Fruit fly (Drosophila melanogaster) whole organism, embryonic: ENCODE measurements around the gene Ac76E.

Experiments
- ATbp ChIP-seq: fragments of 200-800 bp; sonication (Bioruptor generic); optimal IDR thresholded peaks from 2 replicates; lab custom pipeline; 2017; ENCODE audit warnings: missing biosample characterization, mild to moderate bottlenecking, missing genetic modification characterization, missing genetic modification reagents
- Abd-B ChIP-seq: fragments of 200-800 bp; sonication (Bioruptor generic); optimal IDR thresholded peaks from 2 replicates; lab custom pipeline; 2018; ENCODE audit warnings: missing biosample characterization, mild to moderate bottlenecking, missing genetic modification characterization, moderate library complexity
- Ada2b ChIP-seq: fragments of 200-800 bp; sonication (Bioruptor generic); IDR thresholded peaks from 2 replicates; pipeline ENCODE4 v1.3.6; 2022; ENCODE audit warnings: missing biosample characterization, missing genetic modification characterization
- CG11456 ChIP-seq: fragments of 200-800 bp; sonication (Bioruptor generic); IDR thresholded peaks from 3 replicates; pipeline ENCODE4 v1.3.6; 2022; ENCODE audit warnings: missing biosample characterization, missing genetic modification characterization
- CG12236 ChIP-seq: fragments of 200-800 bp; sonication (Bioruptor generic); optimal IDR thresholded peaks from 2 replicates; lab custom pipeline; 2016; ENCODE audit warnings: missing biosample characterization, missing genetic modification characterization
- CG12769 ChIP-seq: fragments of 200-800 bp; sonication (Bioruptor generic); optimal IDR thresholded peaks from 2 replicates; lab custom pipeline; 2019; ENCODE audit warnings: missing biosample characterization, mild to moderate bottlenecking, missing genetic modification characterization, moderate library complexity
- CG13775 ChIP-seq: fragments of 200-800 bp; sonication (Bioruptor generic); optimal IDR thresholded peaks from 3 replicates; lab custom pipeline; 2017; ENCODE audit warnings: missing biosample characterization, mild to moderate bottlenecking, missing genetic modification characterization
- CG1529 ChIP-seq: fragments of 200-800 bp; sonication (Bioruptor generic); optimal IDR thresholded peaks from 3 replicates; lab custom pipeline; 2018; ENCODE audit warnings: missing biosample characterization, missing genetic modification characterization
- CG15601 ChIP-seq: fragments of 200-800 bp; sonication (Bioruptor generic); optimal IDR thresholded peaks from 3 replicates; lab custom pipeline; 2019; ENCODE audit warnings: missing biosample characterization, mild to moderate bottlenecking, missing genetic modification characterization, moderate library complexity
- CG2875 ChIP-seq: fragments of 200-800 bp; sonication (Bioruptor generic); optimal IDR thresholded peaks from 2 replicates; lab custom pipeline; 2017; ENCODE audit warnings: missing biosample characterization, mild to moderate bottlenecking, missing genetic modification characterization, missing genetic modification reagents
- CG31441 ChIP-seq: fragments of 200-800 bp; sonication (Bioruptor generic); IDR thresholded peaks from 2 replicates; pipeline ENCODE4 v1.3.6; 2022; ENCODE audit warnings: missing biosample characterization, missing genetic modification characterization
- CG33557 ChIP-seq: fragments of 200-800 bp; sonication (Bioruptor generic); optimal IDR thresholded peaks from 2 replicates; lab custom pipeline; 2019; ENCODE audit warnings: missing biosample characterization, mild to moderate bottlenecking, missing genetic modification characterization, moderate library complexity
- CG3838 ChIP-seq: fragments of 200-800 bp; sonication (Bioruptor generic); optimal IDR thresholded peaks from 3 replicates; lab custom pipeline; 2016; ENCODE audit warnings: missing biosample characterization, missing genetic modification characterization
- CG4328 ChIP-seq: fragments of 200-800 bp; sonication (Bioruptor generic); optimal IDR thresholded peaks from 3 replicates; lab custom pipeline; 2017; ENCODE audit warnings: missing biosample characterization, missing genetic modification reagents, missing genetic modification characterization
- CG4424 ChIP-seq: fragments of 200-800 bp; sonication (Bioruptor generic); optimal IDR thresholded peaks from 3 replicates; lab custom pipeline; 2016; ENCODE audit warnings: missing biosample characterization, missing genetic modification characterization
- CG5953 ChIP-seq: fragments of 200-800 bp; sonication (Bioruptor generic); IDR thresholded peaks from 2 replicates; pipeline ENCODE4 v1.3.6; 2022; ENCODE audit warnings: missing biosample characterization, missing genetic modification characterization
- CG6813 ChIP-seq: fragments of 200-800 bp; sonication (Bioruptor generic); optimal IDR thresholded peaks from 2 replicates; lab custom pipeline; 2017; ENCODE audit warnings: missing biosample characterization, missing genetic modification characterization, mild to moderate bottlenecking, moderate library complexity, missing genetic modification reagents
- CG9609 ChIP-seq: fragments of 200-800 bp; sonication (Bioruptor generic); optimal IDR thresholded peaks from 3 replicates; lab custom pipeline; 2016; ENCODE audit warnings: missing biosample characterization, missing genetic modification characterization
- CG9727 ChIP-seq: fragments of 200-800 bp; sonication (Bioruptor generic); optimal IDR thresholded peaks from 3 replicates; lab custom pipeline; 2017; ENCODE audit warnings: missing biosample characterization, mild to moderate bottlenecking, missing genetic modification characterization
- CG9932 ChIP-seq: fragments of 200-800 bp; sonication (Bioruptor generic); IDR thresholded peaks from 2 replicates; pipeline ENCODE4 v1.3.6; 2022; ENCODE audit warnings: missing biosample characterization, missing genetic modification characterization
- CTCF ChIP-seq: fragments of 200-800 bp; sonication (Bioruptor generic); optimal IDR thresholded peaks from 2 replicates; lab custom pipeline; 2017; ENCODE audit warnings: missing biosample characterization, mild to moderate bottlenecking, missing genetic modification characterization, moderate library complexity
- Chrac-16 ChIP-seq: fragments of 200-800 bp; sonication (Bioruptor generic); optimal IDR thresholded peaks from 3 replicates; lab custom pipeline; 2016; ENCODE audit warnings: missing biosample characterization, missing genetic modification characterization
- Drgx ChIP-seq: fragments of 200-800 bp; sonication (Bioruptor generic); IDR thresholded peaks from 2 replicates; pipeline ENCODE4 v1.3.6; 2022; ENCODE audit warnings: missing biosample characterization, missing genetic modification characterization
- Ets65A ChIP-seq: fragments of 200-800 bp; sonication (Bioruptor generic); peaks from one replicate; lab custom pipeline; 2016; ENCODE audit warnings: missing biosample characterization, missing genetic modification characterization
- Ets97D ChIP-seq: fragments of 200-800 bp; sonication (Bioruptor generic); optimal IDR thresholded peaks from 3 replicates; lab custom pipeline; 2016; ENCODE audit warnings: missing biosample characterization, missing genetic modification characterization
- Gsc ChIP-seq: fragments of 200-800 bp; sonication (Bioruptor generic); IDR thresholded peaks from 2 replicates; pipeline ENCODE4 v1.3.6; 2022; ENCODE audit warnings: missing biosample characterization, missing genetic modification characterization
- HLH3B ChIP-seq: fragments of 200-800 bp; sonication (Bioruptor generic); IDR thresholded peaks from 2 replicates; pipeline ENCODE4 v1.3.6; 2022; ENCODE audit warnings: missing biosample characterization, missing genetic modification characterization
- Nf-YC ChIP-seq: fragments of 200-800 bp; optimal IDR thresholded peaks from 3 replicates; lab custom pipeline; 2019; ENCODE audit warnings: missing biosample characterization, mild to moderate bottlenecking, missing genetic modification characterization, moderate library complexity
- Oli ChIP-seq: fragments of 200-800 bp; sonication (Bioruptor generic); optimal IDR thresholded peaks from 2 replicates; lab custom pipeline; 2018; ENCODE audit warnings: missing biosample characterization, mild to moderate bottlenecking, missing genetic modification characterization, moderate library complexity
- Rfx ChIP-seq: fragments of 200-800 bp; sonication (Bioruptor generic); IDR thresholded peaks from 2 replicates; pipeline ENCODE4 v1.3.6; 2022; ENCODE audit warnings: missing biosample characterization, missing genetic modification characterization
- Ssrp ChIP-seq: fragments of 200-800 bp; sonication (Bioruptor generic); optimal IDR thresholded peaks from 2 replicates; lab custom pipeline; 2018; ENCODE audit warnings: missing biosample characterization, mild to moderate bottlenecking, missing genetic modification characterization, moderate library complexity
- al ChIP-seq: fragments of 200-800 bp; sonication (Bioruptor generic); IDR thresholded peaks from 2 replicates; pipeline ENCODE4 v1.3.6; 2022; ENCODE audit warnings: missing biosample characterization, missing genetic modification characterization
- amos ChIP-seq: fragments of 200-800 bp; sonication (Bioruptor generic); IDR thresholded peaks from 2 replicates; pipeline ENCODE4 v1.3.6; 2022; ENCODE audit warnings: missing biosample characterization, missing genetic modification characterization; ENCODE audit not compliant: partially characterized antibody
- ase ChIP-seq: fragments of 200-800 bp; sonication (Bioruptor generic); IDR thresholded peaks from 3 replicates; pipeline ENCODE4 v1.3.6; 2022; ENCODE audit warnings: missing biosample characterization, missing genetic modification characterization
- ash1 ChIP-seq: fragments of 200-800 bp; sonication (Bioruptor generic); optimal IDR thresholded peaks from 2 replicates; lab custom pipeline; 2018; ENCODE audit warnings: missing biosample characterization, mild to moderate bottlenecking, missing genetic modification characterization
- bab2 ChIP-seq: fragments of 200-800 bp; sonication (Bioruptor generic); optimal IDR thresholded peaks from 2 replicates; lab custom pipeline; 2016; ENCODE audit warnings: missing biosample characterization, missing genetic modification characterization
- dmrt11E ChIP-seq: fragments of 200-800 bp; sonication (Bioruptor generic); optimal IDR thresholded peaks from 3 replicates; lab custom pipeline; 2018; ENCODE audit warnings: missing biosample characterization, mild to moderate bottlenecking, missing genetic modification characterization, moderate library complexity
- gem ChIP-seq: fragments of 200-800 bp; sonication (Bioruptor generic); optimal IDR thresholded peaks from 2 replicates; lab custom pipeline; 2019; ENCODE audit warnings: missing biosample characterization, mild to moderate bottlenecking, missing genetic modification characterization, moderate library complexity
- jigr1 ChIP-seq: fragments of 200-800 bp; sonication (Bioruptor generic); IDR thresholded peaks from 3 replicates; pipeline ENCODE4 v1.3.6; 2022; ENCODE audit warnings: missing biosample characterization, missing genetic modification characterization
- knrl ChIP-seq: fragments of 200-800 bp; sonication (Bioruptor generic); IDR thresholded peaks from 3 replicates; pipeline ENCODE4 v1.3.6; 2022; ENCODE audit warnings: missing biosample characterization, missing genetic modification characterization; ENCODE audit not compliant: partially characterized antibody
- maf-S ChIP-seq: fragments of 200-800 bp; sonication (Bioruptor generic); optimal IDR thresholded peaks from 2 replicates; lab custom pipeline; 2016; ENCODE audit warnings: missing biosample characterization, missing genetic modification characterization
- mirr ChIP-seq: fragments of 200-800 bp; sonication (Bioruptor generic); optimal IDR thresholded peaks from 3 replicates; lab custom pipeline; 2018; ENCODE audit warnings: missing biosample characterization, mild to moderate bottlenecking, missing genetic modification characterization
- pb ChIP-seq: fragments of 200-800 bp; sonication (Bioruptor generic); optimal IDR thresholded peaks from 3 replicates; lab custom pipeline; 2016; ENCODE audit warnings: missing biosample characterization, missing genetic modification characterization
- salm ChIP-seq: fragments of 200-800 bp; sonication (Bioruptor generic); optimal IDR thresholded peaks from 2 replicates; lab custom pipeline; 2018; ENCODE audit warnings: missing biosample characterization, mild to moderate bottlenecking, missing genetic modification characterization
- sc ChIP-seq, 3 experiments: fragments of >200 bp in 2 of 3; fragments of 200-800 bp in 1 of 3; sonication (Bioruptor generic) in 1 of 3; optimal IDR thresholded peaks; 2 replicates in 2 of 3; 3 replicates in 1 of 3; lab custom pipeline; 2017; ENCODE audit warnings: mild to moderate bottlenecking in 1 of 3, missing biosample characterization in 1 of 3, missing genetic modification characterization in 1 of 3, missing genetic modification reagents in 1 of 3
- seq ChIP-seq: fragments of 200-800 bp; sonication (Bioruptor generic); IDR thresholded peaks from 2 replicates; pipeline ENCODE4 v1.3.6; 2022; ENCODE audit warnings: missing biosample characterization, missing genetic modification characterization
- sima ChIP-seq: fragments of 200-800 bp; sonication (Bioruptor generic); optimal IDR thresholded peaks from 2 replicates; lab custom pipeline; 2016; ENCODE audit warnings: missing biosample characterization, missing genetic modification characterization
- sob ChIP-seq: fragments of 200-800 bp; sonication (Bioruptor generic); IDR thresholded peaks from 2 replicates; pipeline ENCODE4 v1.3.6; 2022; ENCODE audit warnings: missing biosample characterization, missing genetic modification characterization
- tin ChIP-seq: fragments of 200-800 bp; sonication (Bioruptor generic); optimal IDR thresholded peaks from 3 replicates; lab custom pipeline; 2016; ENCODE audit warnings: missing biosample characterization, missing genetic modification characterization
- unpg ChIP-seq: fragments of 200-800 bp; sonication (Bioruptor generic); optimal IDR thresholded peaks from 3 replicates; lab custom pipeline; 2018; ENCODE audit warnings: missing biosample characterization, mild to moderate bottlenecking, missing genetic modification characterization, moderate library complexity
- wor ChIP-seq: fragments of 200-800 bp; sonication (Bioruptor generic); IDR thresholded peaks from 2 replicates; pipeline ENCODE4 v1.3.6; 2022; ENCODE audit warnings: missing biosample characterization, missing genetic modification characterization

Gene Ac76E

DNA sequence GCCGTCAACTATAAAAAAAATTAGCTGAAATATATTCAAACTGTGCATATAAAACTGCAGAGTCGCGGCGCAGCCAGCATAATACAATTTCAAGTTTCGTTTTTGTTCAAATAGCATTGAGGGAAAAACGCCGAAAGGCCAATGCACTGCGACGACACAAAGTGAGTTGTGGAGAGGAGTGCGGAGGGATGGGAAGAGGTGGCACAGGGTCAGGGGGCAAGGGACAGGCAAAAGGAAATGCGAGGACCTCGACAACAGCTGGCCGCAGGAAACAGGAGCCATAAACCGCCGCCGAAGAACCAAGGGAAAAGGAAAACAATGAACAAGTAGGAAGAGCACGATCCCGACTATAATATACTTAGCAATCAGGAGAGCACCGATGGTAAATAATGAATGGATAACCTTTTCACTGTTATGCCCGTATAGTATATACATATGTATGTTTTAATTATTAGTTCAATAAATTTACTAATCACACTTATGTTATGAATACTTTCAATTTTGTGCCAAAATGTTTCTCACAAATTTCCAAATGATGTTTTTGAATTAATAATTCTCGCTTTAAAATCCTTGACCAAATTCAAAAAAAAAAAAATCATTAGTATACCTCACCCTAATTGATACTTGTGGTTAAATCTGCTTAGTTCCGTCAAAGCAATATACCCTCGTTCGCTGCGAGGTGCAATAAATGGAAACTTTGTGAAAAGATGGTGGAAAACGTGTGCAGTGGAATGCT, 40.4 kb upstream of the Ac76E start (continued):
- TF ChIP-seq al (GFP tag; lab: Robert Waterston, UW) = no peak
- TF ChIP-seq pb (GFP tag; lab: Kevin White, UChicago) = no peak
- no peak for TF ChIP-seq sima
- TF ChIP-seq gem (tag; lab: Kevin White, UChicago) = peak; percentile 78
- TF ChIP-seq CG13775 (GFP tag; lab: Kevin White, UChicago) = peak; percentile 52
- TF ChIP-seq Ets65A = no peak
- TF ChIP-seq seq = no peak
- TF ChIP-seq Gsc = no peak
- TF ChIP-seq mirr (GFP tag; lab: Kevin White, UChicago) = no peak
- TF ChIP-seq Ssrp (tag; lab: Kevin White, UChicago) = peak; percentile 55
- TF ChIP-seq CG3838 (GFP tag; lab: Kevin White, UChicago) = no peak
- TF ChIP-seq maf-S (GFP tag; lab: Kevin White, UChicago) = no peak
- no peak for TF ChIP-seq ATbp (GFP tag; lab: Kevin White, UChicago)
- TF ChIP-seq CG9727 (GFP tag; lab: Kevin White, UChicago) = peak; percentile 79
- TF ChIP-seq CG11456 (GFP tag; lab: Robert Waterston, UW) = no peak
- TF ChIP-seq Oli (tag; lab: Kevin White, UChicago) = peak; percentile 47
- TF ChIP-seq Nf-YC (tag; lab: Kevin White, UChicago) = no peak
- no peak for TF ChIP-seq wor (GFP tag; lab: Robert Waterston, UW)
- TF ChIP-seq CG5953 (GFP tag; lab: Robert Waterston, UW) = no peak
- TF ChIP-seq Abd-B (GFP tag; lab: Kevin White, UChicago) = no peak
- no peak for TF ChIP-seq CG4328 (GFP tag; lab: Kevin White, UChicago)
- no peak for TF ChIP-seq CG9932 (GFP tag; lab: Robert Waterston, UW)
- TF ChIP-seq CG1529 = peak; percentile 48
- peak; percentile 45 for TF ChIP-seq CG2875 (GFP tag; lab: Kevin White, UChicago)
- TF ChIP-seq CG4424 (GFP tag; lab: Kevin White, UChicago) = peak; percentile 58
- no peak for TF ChIP-seq salm (tag; lab: Kevin White, UChicago)
- TF ChIP-seq knrl = no peak
- no peak for TF ChIP-seq CG15601 (tag; lab: Kevin White, UChicago)
- TF ChIP-seq CG31441 (GFP tag; lab: Robert Waterston, UW) = no peak; the same call in 1 of the 2 replicates
- TF ChIP-seq bab2 (GFP tag; lab: Kevin White, UChicago) = no peak
- no peak for TF ChIP-seq ash1 (GFP tag; lab: Kevin White, UChicago)
- TF ChIP-seq Ada2b (GFP tag; lab: Robert Waterston, UW) = no peak
- TF ChIP-seq amos (GFP tag; lab: Robert Waterston, UW) = no peak
- TF ChIP-seq tin (GFP tag; lab: Kevin White, UChicago) = no peak
- no peak for TF ChIP-seq sob (GFP tag; lab: Robert Waterston, UW)
- TF ChIP-seq CG12236 (GFP tag; lab: Kevin White, UChicago) = no peak
- no peak for TF ChIP-seq jigr1 (GFP tag; lab: Robert Waterston, UW)
- no peak for TF ChIP-seq Rfx (GFP tag; lab: Robert Waterston, UW)
- TF ChIP-seq CG6813 (GFP tag; lab: Kevin White, UChicago) = peak; percentile 11
- no peak for TF ChIP-seq CG9609 (GFP tag; lab: Kevin White, UChicago)
- TF ChIP-seq CG12769 (tag; lab: Kevin White, UChicago) = no peak
- TF ChIP-seq CG33557 (GFP tag; lab: Kevin White, UChicago) = no peak
- TF ChIP-seq HLH3B (GFP tag; lab: Robert Waterston, UW) = no peak
- no peak for TF ChIP-seq Ets97D
- no peak for TF ChIP-seq sc (optimal IDR thresholded peaks at IDR 0.05; lab: Kevin White, UChicago)
- TF ChIP-seq sc (GFP tag; optimal IDR thresholded peaks at IDR 0.05; lab: Kevin White, UChicago) = peak; percentile 14
- TF ChIP-seq ase (GFP tag; lab: Robert Waterston, UW) = no peak
- TF ChIP-seq unpg (GFP tag; lab: Kevin White, UChicago) = peak; percentile 36
- peak; percentile 48 for TF ChIP-seq Chrac-16
- TF ChIP-seq Drgx = no peak
- no peak for TF ChIP-seq CTCF
- peak; percentile 81 for TF ChIP-seq dmrt11E (tag; lab: Kevin White, UChicago)
